Fruit fly (Drosophila melanogaster) whole organism, embryonic: ENCODE measurements around the gene CG34301.

Source experiments
- Atf-2 ChIP-seq: fragments of 200-800 bp; sonication (Bioruptor generic); optimal IDR thresholded peaks from 2 replicates; lab custom pipeline; 2016; ENCODE audit warnings: missing biosample characterization, missing genetic modification characterization
- Bdp1 ChIP-seq: fragments of 200-800 bp; sonication (Bioruptor generic); optimal IDR thresholded peaks from 3 replicates; lab custom pipeline; 2016; ENCODE audit warnings: missing biosample characterization, missing genetic modification characterization
- C15 ChIP-seq: fragments of 200-800 bp; sonication (Bioruptor generic); IDR thresholded peaks from 3 replicates; pipeline ENCODE4 v1.3.6; 2022; ENCODE audit warnings: missing biosample characterization, missing genetic modification characterization
- CG11398 ChIP-seq: fragments of 200-800 bp; sonication (Bioruptor generic); optimal IDR thresholded peaks from 2 replicates; lab custom pipeline; 2016; ENCODE audit warnings: missing biosample characterization, missing genetic modification characterization
- CG12769 ChIP-seq: fragments of 200-800 bp; sonication (Bioruptor generic); optimal IDR thresholded peaks from 2 replicates; lab custom pipeline; 2019; ENCODE audit warnings: missing biosample characterization, mild to moderate bottlenecking, missing genetic modification characterization, moderate library complexity
- CG13624 ChIP-seq: fragments of 200-800 bp; sonication (Bioruptor generic); optimal IDR thresholded peaks from 2 replicates; lab custom pipeline; 2016; ENCODE audit warnings: missing biosample characterization, missing genetic modification characterization
- CG14050 ChIP-seq: fragments of 200-800 bp; sonication (Bioruptor generic); IDR thresholded peaks from 3 replicates; pipeline ENCODE4 v1.3.6; 2022; ENCODE audit warnings: missing biosample characterization, missing genetic modification characterization
- CG14710 ChIP-seq: fragments of 200-800 bp; sonication (Bioruptor generic); optimal IDR thresholded peaks from 3 replicates; lab custom pipeline; 2019; ENCODE audit warnings: missing biosample characterization, mild to moderate bottlenecking, missing genetic modification characterization, moderate library complexity
- CG2116 ChIP-seq: fragments of 200-800 bp; sonication (Bioruptor generic); optimal IDR thresholded peaks from 3 replicates; lab custom pipeline; 2018; ENCODE audit warnings: missing biosample characterization, mild to moderate bottlenecking, missing genetic modification characterization
- CG2202 ChIP-seq: fragments of 200-800 bp; sonication (Bioruptor generic); optimal IDR thresholded peaks from 2 replicates; lab custom pipeline; 2018; ENCODE audit warnings: missing biosample characterization, mild to moderate bottlenecking, missing genetic modification characterization
- CG31388 ChIP-seq: fragments of 200-800 bp; sonication (Bioruptor generic); optimal IDR thresholded peaks from 2 replicates; lab custom pipeline; 2016; ENCODE audit warnings: missing biosample characterization, missing genetic modification characterization
- CG3163 ChIP-seq: fragments of 200-800 bp; sonication (Bioruptor generic); optimal IDR thresholded peaks from 3 replicates; lab custom pipeline; 2016; ENCODE audit warnings: missing biosample characterization, missing genetic modification characterization
- CG3281 ChIP-seq: fragments of 200-800 bp; sonication (Bioruptor generic); optimal IDR thresholded peaks from 3 replicates; lab custom pipeline; 2017; ENCODE audit warnings: missing biosample characterization, mild to moderate bottlenecking, missing genetic modification characterization
- CG3995 ChIP-seq: fragments of 200-800 bp; sonication (Bioruptor generic); optimal IDR thresholded peaks from 3 replicates; lab custom pipeline; 2016; ENCODE audit warnings: missing biosample characterization, missing genetic modification characterization
- CG43689 ChIP-seq: fragments of 200-800 bp; sonication (Bioruptor generic); IDR thresholded peaks from 2 replicates; pipeline ENCODE4 v1.3.6; 2022; ENCODE audit warnings: missing biosample characterization, missing genetic modification characterization
- CG6272 ChIP-seq: fragments of 200-800 bp; sonication (Bioruptor generic); IDR thresholded peaks from 2 replicates; pipeline ENCODE4 v1.3.6; 2022; ENCODE audit warnings: missing biosample characterization, missing genetic modification characterization
- CG6791 ChIP-seq: fragments of 200-800 bp; sonication (Bioruptor generic); IDR thresholded peaks from 3 replicates; pipeline ENCODE4 v1.3.6; 2022; ENCODE audit warnings: missing biosample characterization, missing genetic modification characterization; ENCODE audit not compliant: partially characterized antibody
- CG7271 ChIP-seq: fragments of 200-800 bp; sonication (Bioruptor generic); optimal IDR thresholded peaks from 2 replicates; lab custom pipeline; 2018; ENCODE audit warnings: missing biosample characterization, mild to moderate bottlenecking, missing genetic modification characterization, moderate library complexity
- CG7372 ChIP-seq: fragments of 200-800 bp; sonication (Bioruptor generic); IDR thresholded peaks from 2 replicates; pipeline ENCODE4 v1.3.6; 2022; ENCODE audit warnings: missing biosample characterization, missing genetic modification characterization
- CG8388 ChIP-seq: fragments of 200-800 bp; sonication (Bioruptor generic); optimal IDR thresholded peaks from 2 replicates; lab custom pipeline; 2019; ENCODE audit warnings: missing biosample characterization, mild to moderate bottlenecking, missing genetic modification characterization, moderate library complexity
- CG9817 ChIP-seq: fragments of 200-800 bp; sonication (Bioruptor generic); optimal IDR thresholded peaks from 2 replicates; lab custom pipeline; 2018; ENCODE audit warnings: missing biosample characterization, mild to moderate bottlenecking, missing genetic modification characterization, moderate library complexity
- D ChIP-seq, 2 experiments: fragments of 200-800 bp in 1 of 2; fragments of >200 bp in 1 of 2; sonication (Bioruptor generic) in 1 of 2; optimal IDR thresholded peaks; 2 replicates in 1 of 2; 3 replicates in 1 of 2; lab custom pipeline; 2017; ENCODE audit warnings: mild to moderate bottlenecking in 1 of 2, missing biosample characterization in 1 of 2, missing genetic modification characterization in 1 of 2, missing genetic modification reagents in 1 of 2
- HLH4C ChIP-seq: fragments of 200-800 bp; sonication (Bioruptor generic); IDR thresholded peaks from 3 replicates; pipeline ENCODE4 v1.3.6; 2022; ENCODE audit warnings: missing biosample characterization, missing genetic modification characterization; ENCODE audit not compliant: partially characterized antibody
- Hmr ChIP-seq: fragments of 200-800 bp; sonication (Bioruptor generic); optimal IDR thresholded peaks from 3 replicates; lab custom pipeline; 2017; ENCODE audit warnings: mild to moderate bottlenecking, missing biosample characterization, missing genetic modification reagents, missing genetic modification characterization
- Hsf ChIP-seq: fragments of 200-800 bp; sonication (Bioruptor generic); optimal IDR thresholded peaks from 3 replicates; lab custom pipeline; 2016; ENCODE audit warnings: missing biosample characterization, missing genetic modification characterization
- Max ChIP-seq: fragments of 200-800 bp; sonication (Bioruptor generic); optimal IDR thresholded peaks from 2 replicates; lab custom pipeline; 2016; ENCODE audit warnings: missing biosample characterization, mild to moderate bottlenecking, missing genetic modification characterization
- Mes4 ChIP-seq: fragments of 200-800 bp; sonication (Bioruptor generic); optimal IDR thresholded peaks from 2 replicates; lab custom pipeline; 2016; ENCODE audit warnings: missing biosample characterization, missing genetic modification characterization
- Nf-YA ChIP-seq: fragments of 200-800 bp; sonication (Bioruptor generic); IDR thresholded peaks from 2 replicates; pipeline ENCODE4 v1.3.6; 2022; ENCODE audit warnings: missing biosample characterization, missing genetic modification characterization
- Poxn ChIP-seq: fragments of 200-800 bp; sonication (Bioruptor generic); IDR thresholded peaks from 2 replicates; pipeline ENCODE4 v1.3.6; 2022; ENCODE audit warnings: missing biosample characterization, missing genetic modification characterization
- Ptx1 ChIP-seq: fragments of 200-800 bp; sonication (Bioruptor generic); IDR thresholded peaks from 2 replicates; pipeline ENCODE4 v1.3.6; 2022; ENCODE audit warnings: missing biosample characterization, missing genetic modification characterization
- Ravus ChIP-seq: fragments of 200-800 bp; sonication (Bioruptor generic); IDR thresholded peaks from 2 replicates; pipeline ENCODE4 v1.3.6; 2022; ENCODE audit warnings: missing biosample characterization, missing genetic modification characterization
- Rx ChIP-seq: fragments of 200-800 bp; sonication (Bioruptor generic); IDR thresholded peaks from 2 replicates; pipeline ENCODE4 v1.3.6; 2022; ENCODE audit warnings: missing biosample characterization, missing genetic modification characterization
- Sin3A ChIP-seq: fragments of >200 bp; optimal IDR thresholded peaks from 2 replicates; lab custom pipeline; 2018
- Six4 ChIP-seq: fragments of 200-800 bp; sonication (Bioruptor generic); optimal IDR thresholded peaks from 2 replicates; lab custom pipeline; 2016; ENCODE audit warnings: missing biosample characterization, missing genetic modification characterization
- az2 ChIP-seq: fragments of 200-800 bp; sonication (Bioruptor generic); optimal IDR thresholded peaks from 3 replicates; lab custom pipeline; 2016; ENCODE audit warnings: missing biosample characterization, missing genetic modification characterization
- btn ChIP-seq: fragments of 200-800 bp; sonication (Bioruptor generic); optimal IDR thresholded peaks from 2 replicates; lab custom pipeline; 2016; ENCODE audit warnings: missing biosample characterization, missing genetic modification characterization
- en ChIP-seq: fragments of 200-800 bp; sonication (Bioruptor generic); optimal IDR thresholded peaks from 2 replicates; lab custom pipeline; 2016; ENCODE audit warnings: missing biosample characterization, missing genetic modification characterization
- eyg ChIP-seq: fragments of 200-800 bp; sonication (Bioruptor generic); optimal IDR thresholded peaks from 3 replicates; lab custom pipeline; 2016; ENCODE audit warnings: missing biosample characterization, missing genetic modification characterization
- grn ChIP-seq: fragments of 200-800 bp; sonication (Bioruptor generic); optimal IDR thresholded peaks from 3 replicates; lab custom pipeline; 2017; ENCODE audit warnings: missing biosample characterization, missing genetic modification characterization
- gsb ChIP-seq: fragments of 200-800 bp; sonication (Bioruptor generic); IDR thresholded peaks from 2 replicates; pipeline ENCODE4 v1.3.6; 2022; ENCODE audit warnings: missing biosample characterization, missing genetic modification characterization
- h ChIP-seq: fragments of >200 bp; optimal IDR thresholded peaks from 2 replicates; lab custom pipeline; 2017
- jigr1 ChIP-seq: fragments of 200-800 bp; sonication (Bioruptor generic); IDR thresholded peaks from 3 replicates; pipeline ENCODE4 v1.3.6; 2022; ENCODE audit warnings: missing biosample characterization, missing genetic modification characterization
- onecut ChIP-seq: fragments of 200-800 bp; sonication (Bioruptor generic); IDR thresholded peaks from 2 replicates; pipeline ENCODE4 v1.3.6; 2022; ENCODE audit warnings: missing biosample characterization, missing genetic modification characterization
- pan ChIP-seq, 4 experiments: fragments of >200 bp in 3 of 4; fragments of 200-800 bp in 1 of 4; sonication (Bioruptor generic) in 1 of 4; optimal IDR thresholded peaks in 3 of 4; IDR thresholded peaks in 1 of 4; 2 replicates each; pipeline versions ENCODE4 v1.3.6 to Lab custom; 2017 to 2022; ENCODE audit warnings: missing biosample characterization in 2 of 4, missing genetic modification characterization in 2 of 4, mixed read lengths in 1 of 4
- scrt ChIP-seq: fragments of 200-800 bp; sonication (Bioruptor generic); optimal IDR thresholded peaks from 2 replicates; lab custom pipeline; 2018; ENCODE audit warnings: missing biosample characterization, mild to moderate bottlenecking, missing genetic modification characterization, moderate library complexity
- sd ChIP-seq: fragments of 200-800 bp; sonication (Bioruptor generic); optimal IDR thresholded peaks from 3 replicates; lab custom pipeline; 2018; ENCODE audit warnings: missing biosample characterization, mild to moderate bottlenecking, missing genetic modification characterization, moderate library complexity
- sima ChIP-seq: fragments of 200-800 bp; sonication (Bioruptor generic); optimal IDR thresholded peaks from 2 replicates; lab custom pipeline; 2016; ENCODE audit warnings: missing biosample characterization, missing genetic modification characterization
- ttk ChIP-seq: fragments of 200-800 bp; sonication (Bioruptor generic); IDR thresholded peaks from 2 replicates; pipeline ENCODE4 v2.1.2; 2022; ENCODE audit warnings: missing biosample characterization, missing genetic modification characterization
- tup ChIP-seq: fragments of 200-800 bp; sonication (Bioruptor generic); optimal IDR thresholded peaks from 2 replicates; lab custom pipeline; 2016; ENCODE audit warnings: missing biosample characterization, mild to moderate bottlenecking, missing genetic modification characterization, moderate library complexity
- twi ChIP-seq: fragments of 200-800 bp; optimal IDR thresholded peaks from 2 replicates; lab custom pipeline; 2019; ENCODE audit warnings: missing biosample characterization, mild to moderate bottlenecking, missing genetic modification characterization, moderate library complexity
- zen ChIP-seq: fragments of 200-800 bp; sonication (Bioruptor generic); optimal IDR thresholded peaks from 3 replicates; lab custom pipeline; 2018; ENCODE audit warnings: missing biosample characterization, mild to moderate bottlenecking, missing genetic modification characterization, moderate library complexity
- zfh2 ChIP-seq: fragments of 200-800 bp; sonication (Bioruptor generic); optimal IDR thresholded peaks from 2 replicates; lab custom pipeline; 2016; ENCODE audit warnings: missing biosample characterization, missing genetic modification characterization

CG34301 gene

DNA sequence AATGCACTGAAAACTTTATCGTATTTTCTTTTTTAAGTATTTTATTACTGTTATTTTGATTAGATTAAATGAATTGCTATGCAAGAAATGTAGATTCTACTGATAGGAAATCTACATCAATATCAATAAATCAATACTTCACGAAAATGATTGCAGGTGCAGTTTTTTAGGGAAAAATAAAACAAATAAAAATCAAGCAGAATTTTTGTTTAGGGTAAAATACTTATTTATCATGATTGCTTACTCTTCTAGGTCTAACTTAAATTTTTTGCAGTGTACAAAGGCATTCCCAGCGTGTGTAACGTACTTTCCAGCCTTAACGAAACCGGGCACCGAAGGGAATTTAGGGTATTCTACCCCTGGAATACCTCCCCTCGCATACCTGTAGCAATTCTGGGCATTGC is 35.3 kb downstream of the CG34301 start (continued):
- TF ChIP-seq Hmr (GFP tag; lab: Kevin White, UChicago) (peak; percentile 21), Sin3A (lab: Kevin White, UChicago) (no peak), CG3281 (GFP tag; lab: Kevin White, UChicago) (no peak), CG2116 (GFP tag; lab: Kevin White, UChicago) (peak; percentile 49), Max (GFP tag; lab: Kevin White, UChicago) (peak; percentile 66), h (no peak), CG6272 (GFP tag; lab: Robert Waterston, UW) (peak; percentile 27; the same call in 1 of the 2 replicates), pan (optimal IDR thresholded peaks at IDR 0.05; lab: Kevin White, UChicago) (no peak), pan (GFP tag; optimal IDR thresholded peaks at IDR 0.05 in 1 of 2, IDR thresholded peaks at IDR 0.05 in 1 of 2) (peak in 1 of 2 experiments; percentile 67), az2 (GFP tag; lab: Kevin White, UChicago) (peak; percentile 74), CG6791 (GFP tag; lab: Robert Waterston, UW) (no peak), Poxn (GFP tag; lab: Robert Waterston, UW) (no peak), en (GFP tag; lab: Kevin White, UChicago) (peak; percentile 55), CG7271 (tag; lab: Kevin White, UChicago) (peak; percentile 82), sd (peak; percentile 51), Ravus (GFP tag; lab: Robert Waterston, UW) (no peak), scrt (peak; percentile 23), grn (GFP tag; lab: Kevin White, UChicago) (peak; percentile 73), Rx (GFP tag; lab: Robert Waterston, UW) (no peak), CG7372 (GFP tag; lab: Robert Waterston, UW) (no peak), Bdp1 (GFP tag; lab: Kevin White, UChicago) (peak; percentile 5), Mes4 (GFP tag; lab: Kevin White, UChicago) (peak; percentile 49), Hsf (GFP tag; lab: Kevin White, UChicago) (peak; percentile 67), Nf-YA (GFP tag; lab: Robert Waterston, UW) (no peak), CG14710 (tag; lab: Kevin White, UChicago) (peak; percentile 95), CG12769 (tag; lab: Kevin White, UChicago) (no peak), Six4 (GFP tag; lab: Kevin White, UChicago) (peak; percentile 56), tup (GFP tag; lab: Kevin White, UChicago) (peak; percentile 18), CG13624 (GFP tag; lab: Kevin White, UChicago) (peak; percentile 20), twi (tag; lab: Kevin White, UChicago) (peak; percentile 76), CG2202 (tag; lab: Kevin White, UChicago) (peak; percentile 73), ttk (GFP tag; lab: Robert Waterston, UW) (0 out of 2 replicates have a peak, but pooled peaks have one; percentile 33), gsb (GFP tag; lab: Robert Waterston, UW) (no peak), CG43689 (GFP tag; lab: Robert Waterston, UW) (no peak), btn (peak; percentile 8), CG3163 (GFP tag; lab: Kevin White, UChicago) (no peak), CG8388 (GFP tag; lab: Kevin White, UChicago) (peak; percentile 82), CG9817 (tag; lab: Kevin White, UChicago) (no peak), Ptx1 (GFP tag; lab: Robert Waterston, UW) (peak; percentile 40; the same call in 1 of the 2 replicates), CG31388 (peak; percentile 57), jigr1 (GFP tag; lab: Robert Waterston, UW) (no peak), C15 (GFP tag; lab: Robert Waterston, UW) (no peak), onecut (GFP tag; lab: Robert Waterston, UW) (peak; percentile 64), zen (peak; percentile 97), D (optimal IDR thresholded peaks at IDR 0.05; lab: Kevin White, UChicago) (no peak), D (GFP tag; optimal IDR thresholded peaks at IDR 0.05; lab: Kevin White, UChicago) (peak; percentile 86), CG11398 (GFP tag; lab: Kevin White, UChicago) (peak; percentile 17), eyg (GFP tag; lab: Kevin White, UChicago) (no peak), Atf-2 (GFP tag; lab: Kevin White, UChicago) (peak; percentile 67), HLH4C (GFP tag; lab: Robert Waterston, UW) (no peak), CG3995 (GFP tag; lab: Kevin White, UChicago) (no peak), sima (GFP tag; lab: Kevin White, UChicago) (no peak), zfh2 (GFP tag; lab: Kevin White, UChicago) (no peak), CG14050 (GFP tag; lab: Robert Waterston, UW) (no peak)
